Worm (Caenorhabditis elegans) whole organism, L4 larva: ENCODE measurements around the gene C23G10.7.
A peak's percentile ranks its signal among the peaks of the same experiment; 100 is the strongest.

Source experiments
- F10B5.3 ChIP-seq: sonication (generic microtip); optimal IDR thresholded peaks from 2 replicates; lab custom pipeline; 2016; ENCODE audit warnings: mild to moderate bottlenecking, missing genetic modification characterization, missing compliant biosample characterization
- F26F4.8 ChIP-seq: fragments of 200-800 bp; sonication (Bioruptor generic); conservative IDR thresholded peaks from 2 replicates; pipeline ENCODE4 v1.3.6; 2022; ENCODE audit warnings: missing genetic modification characterization, missing compliant biosample characterization
- F37D6.2 ChIP-seq: sonication (generic microtip); optimal IDR thresholded peaks from 2 replicates; lab custom pipeline; 2016; ENCODE audit warnings: mild to moderate bottlenecking, missing genetic modification characterization, missing compliant biosample characterization
- F49E8.2 ChIP-seq: sonication (generic microtip); optimal IDR thresholded peaks from 2 replicates; lab custom pipeline; 2016; ENCODE audit warnings: missing compliant biosample characterization, mild to moderate bottlenecking, missing genetic modification characterization, borderline replicate concordance
- T26A8.4 ChIP-seq: fragments of 200-800 bp; sonication (Bioruptor generic); IDR thresholded peaks from 2 replicates; pipeline ENCODE4 v1.3.6; 2022; ENCODE audit warnings: missing genetic modification characterization, missing compliant biosample characterization
- Y105C5A.15 ChIP-seq: fragments of 200-800 bp; sonication (Bioruptor generic); IDR thresholded peaks from 2 replicates; pipeline ENCODE4 v1.3.6; 2022; ENCODE audit warnings: missing genetic modification characterization, missing compliant biosample characterization
- ama-1 ChIP-seq: fragments of 150-350 bp; optimal IDR thresholded peaks from 2 replicates; lab custom pipeline; 2014; ENCODE audit warnings: inconsistent platforms, mixed read lengths
- arid-1 ChIP-seq: fragments of 200-800 bp; sonication (Bioruptor generic); conservative IDR thresholded peaks from 2 replicates; pipeline ENCODE4 v1.3.6; 2022; ENCODE audit warnings: missing genetic modification reagents, missing genetic modification characterization, missing compliant biosample characterization
- attf-4 ChIP-seq: sonication (generic microtip); optimal IDR thresholded peaks from 3 replicates; lab custom pipeline; 2017; ENCODE audit warnings: missing biosample characterization, missing genetic modification characterization
- ceh-62 ChIP-seq: sonication (generic microtip); optimal IDR thresholded peaks from 2 replicates; lab custom pipeline; 2017; ENCODE audit warnings: missing biosample characterization, missing genetic modification characterization
- cey-2 ChIP-seq: sonication (generic microtip); optimal IDR thresholded peaks from 3 replicates; lab custom pipeline; 2017; ENCODE audit warnings: missing genetic modification characterization, mild to moderate bottlenecking, missing compliant biosample characterization, antibody characterized with exemption, borderline replicate concordance; ENCODE audit not compliant: insufficient read depth
- daf-16 ChIP-seq, 3 experiments: sonication (generic microtip); optimal IDR thresholded peaks; 2 replicates each; lab custom pipeline; 2016 to 2017; ENCODE audit warnings: missing genetic modification characterization in 3 of 3, missing genetic modification reagents in 3 of 3, mild to moderate bottlenecking in 2 of 3, missing compliant biosample characterization in 2 of 3, missing biosample characterization in 1 of 3, moderate library complexity in 1 of 3
- daf-19 ChIP-seq: fragments of 200-800 bp; sonication (Bioruptor generic); conservative IDR thresholded peaks from 2 replicates; pipeline ENCODE4 v1.3.6; 2022; ENCODE audit warnings: missing genetic modification characterization, missing compliant biosample characterization
- egl-43 ChIP-seq: fragments of 200-800 bp; sonication (Bioruptor generic); IDR thresholded peaks from 2 replicates; pipeline ENCODE4 v1.3.6; 2022; ENCODE audit warnings: missing genetic modification reagents, missing genetic modification characterization, missing compliant biosample characterization
- fkh-10 ChIP-seq: fragments of 150-350 bp; optimal IDR thresholded peaks from 2 replicates; lab custom pipeline; 2014; ENCODE audit warnings: missing biosample characterization, missing genetic modification reagents, missing genetic modification characterization
- fos-1 ChIP-seq: fragments of 150-350 bp; optimal IDR thresholded peaks from 2 replicates; lab custom pipeline; 2014; ENCODE audit warnings: missing biosample characterization, missing genetic modification characterization
- lin-1 ChIP-seq: fragments of 200-800 bp; sonication (Bioruptor generic); IDR thresholded peaks from 2 replicates; pipeline ENCODE4 v1.3.6; 2022; ENCODE audit warnings: missing genetic modification reagents, missing genetic modification characterization, missing compliant biosample characterization
- lin-15B ChIP-seq: fragments of 150-350 bp; sonication (generic microtip); optimal IDR thresholded peaks from 3 replicates; lab custom pipeline; 2014; ENCODE audit warnings: missing biosample characterization, missing genetic modification characterization
- lin-29 ChIP-seq: fragments of 200-800 bp; sonication (Bioruptor generic); IDR thresholded peaks from 2 replicates; pipeline ENCODE4 v1.3.6; 2022; ENCODE audit warnings: missing genetic modification reagents, missing genetic modification characterization, missing compliant biosample characterization
- lsy-2 ChIP-seq, 2 experiments: fragments of 150-350 bp in 1 of 2; sonication (generic microtip) in 1 of 2; optimal IDR thresholded peaks; 2 replicates each; lab custom pipeline; 2014 to 2017; ENCODE audit warnings: missing biosample characterization in 2 of 2, missing genetic modification characterization in 2 of 2
- madf-5 ChIP-seq, 2 experiments: fragments of 200-800 bp; sonication (Bioruptor generic); IDR thresholded peaks; 2 replicates each; pipeline ENCODE4 v1.3.6; 2022; ENCODE audit warnings: missing compliant biosample characterization in 2 of 2, missing genetic modification characterization in 2 of 2
- madf-9 ChIP-seq: fragments of 200-800 bp; sonication (Bioruptor generic); conservative IDR thresholded peaks from 2 replicates; pipeline ENCODE4 v1.3.6; 2022; ENCODE audit warnings: missing genetic modification reagents, missing genetic modification characterization, missing compliant biosample characterization
- mes-2 ChIP-seq: sonication (generic microtip); optimal IDR thresholded peaks from 2 replicates; lab custom pipeline; 2016; ENCODE audit warnings: missing genotype, mild to moderate bottlenecking, missing genetic modification characterization, missing compliant biosample characterization; ENCODE audit not compliant: poor library complexity, severe bottlenecking
- mxl-3 ChIP-seq: fragments of 200-800 bp; sonication (Bioruptor generic); optimal IDR thresholded peaks from 2 replicates; lab custom pipeline; 2018; ENCODE audit warnings: mild to moderate bottlenecking, missing genetic modification characterization, missing compliant biosample characterization
- nhr-28 ChIP-seq: fragments of 150-350 bp; optimal IDR thresholded peaks from 2 replicates; lab custom pipeline; 2014; ENCODE audit warnings: missing biosample characterization, missing genetic modification characterization
- nhr-41 ChIP-seq: fragments of 200-800 bp; sonication (Bioruptor generic); IDR thresholded peaks from 2 replicates; pipeline ENCODE4 v1.3.6; 2022; ENCODE audit warnings: missing genetic modification reagents, missing genetic modification characterization, missing compliant biosample characterization
- nhr-42 ChIP-seq: fragments of 200-800 bp; sonication (Bioruptor generic); IDR thresholded peaks from 2 replicates; pipeline ENCODE4 v1.3.6; 2022; ENCODE audit warnings: missing genetic modification characterization, missing compliant biosample characterization
- nhr-76 ChIP-seq: fragments of 150-350 bp; optimal IDR thresholded peaks from 2 replicates; lab custom pipeline; 2014; ENCODE audit warnings: missing biosample characterization, missing genetic modification characterization
- nhr-77 ChIP-seq: fragments of 150-350 bp; optimal IDR thresholded peaks from 2 replicates; lab custom pipeline; 2014; ENCODE audit warnings: missing biosample characterization, missing genetic modification characterization
- pha-4 ChIP-seq, 2 experiments: fragments of 150-350 bp in 1 of 2; fragments of 200-800 bp in 1 of 2; sonication (Bioruptor generic) in 1 of 2; IDR thresholded peaks in 1 of 2; optimal IDR thresholded peaks in 1 of 2; 2 replicates each; pipeline versions ENCODE4 v1.3.6 to Lab custom; 2014 to 2022; ENCODE audit warnings: missing genetic modification characterization in 2 of 2, missing genetic modification reagents in 2 of 2, missing biosample characterization in 1 of 2, missing compliant biosample characterization in 1 of 2
- php-3 ChIP-seq: fragments of 200-800 bp; sonication (Bioruptor generic); IDR thresholded peaks from 2 replicates; pipeline ENCODE4 v1.3.6; 2022; ENCODE audit warnings: missing genetic modification reagents, missing genetic modification characterization, missing compliant biosample characterization
- pqm-1 ChIP-seq: sonication (generic microtip); optimal IDR thresholded peaks from 2 replicates; lab custom pipeline; 2017; ENCODE audit warnings: missing biosample characterization, missing genetic modification characterization
- saeg-2 ChIP-seq: fragments of 200-800 bp; sonication (Bioruptor generic); IDR thresholded peaks from 2 replicates; pipeline ENCODE4 v1.3.6; 2022; ENCODE audit warnings: missing genetic modification reagents, missing genetic modification characterization, missing compliant biosample characterization
- sdz-12 ChIP-seq: fragments of 200-800 bp; sonication (Bioruptor generic); optimal IDR thresholded peaks from 2 replicates; lab custom pipeline; 2018; ENCODE audit warnings: mild to moderate bottlenecking, missing genetic modification characterization, missing compliant biosample characterization
- skn-1 ChIP-seq: fragments of 150-350 bp; optimal IDR thresholded peaks from 2 replicates; lab custom pipeline; 2014; ENCODE audit warnings: missing biosample characterization, missing genetic modification characterization
- snpc-1.2 ChIP-seq: fragments of 200-800 bp; sonication (Bioruptor generic); IDR thresholded peaks from 2 replicates; pipeline ENCODE4 v1.3.6; 2022; ENCODE audit warnings: missing genetic modification reagents, missing genetic modification characterization, missing compliant biosample characterization
- tra-1 ChIP-seq: fragments of 200-800 bp; sonication (Bioruptor generic); IDR thresholded peaks from 2 replicates; pipeline ENCODE4 v1.3.6; 2022; ENCODE audit warnings: missing genetic modification reagents, missing genetic modification characterization, missing compliant biosample characterization
- unc-39 ChIP-seq: sonication (generic microtip); optimal IDR thresholded peaks from 2 replicates; lab custom pipeline; 2017; ENCODE audit warnings: missing biosample characterization, missing genetic modification characterization
- unc-62 ChIP-seq, 3 experiments: fragments of 150-350 bp in 1 of 3; sonication (generic microtip); optimal IDR thresholded peaks in 2 of 3; peaks in 1 of 3; 1 replicate in 1 of 3; 2 replicates in 2 of 3; lab custom pipeline; 2014 to 2017; ENCODE audit warnings: missing biosample characterization in 3 of 3, missing genetic modification characterization in 3 of 3, missing genetic modification reagents in 3 of 3, missing genotype in 1 of 3
- vab-7 ChIP-seq: fragments of 200-800 bp; sonication (Bioruptor generic); IDR thresholded peaks from 2 replicates; pipeline ENCODE4 v1.3.6; 2022; ENCODE audit warnings: missing genetic modification reagents, missing genetic modification characterization, missing compliant biosample characterization

Gene C23G10.7

ce11 chrIII:6198378-6199234 is at the start of gene C23G10.7, which contains the start of gene rpn-2 (continued):
- TF ChIP-seq pha-4 (GFP tag; IDR thresholded peaks at IDR 0.05; lab: Robert Waterston, UW) (no peak), pha-4 (tag; optimal IDR thresholded peaks at IDR 0.05; lab: Kevin White, UChicago) (no peak), unc-62 (GFP tag; optimal IDR thresholded peaks at IDR 0.05 in 1 of 2; lab: Kevin White, UChicago) (no peak), unc-62 (tag; optimal IDR thresholded peaks at IDR 0.05; lab: Kevin White, UChicago) (no peak), nhr-76 (tag; lab: Kevin White, UChicago) (no peak), snpc-1.2 (no peak), ceh-62 (tag; lab: Kevin White, UChicago) (no peak)

ce11 chrIII:6245728-6246127 is 47.5 kb upstream of the C23G10.7 start, which contains the start of gene bcas-2:
Gene bcas-2 (minus strand): TSS chrIII:6245828.
- TF ChIP-seq madf-5 (GFP tag; IDR thresholded peaks at IDR 0.05; lab: Robert Waterston, UW) (no peak), lin-1 (GFP tag; lab: Robert Waterston, UW) (no peak), arid-1 (GFP tag; lab: Robert Waterston, UW) (no peak), egl-43 (GFP tag; lab: Robert Waterston, UW) (no peak), F10B5.3 (tag; lab: Kevin White, UChicago) (no peak), T26A8.4 (no peak)

ce11 chrIII:6240528-6240927 is 42.3 kb upstream of the C23G10.7 start, which contains the start of gene T12A2.3:
Gene T12A2.3 (plus strand): TSS chrIII:6240828.
- TF ChIP-seq madf-5 (GFP tag; IDR thresholded peaks at IDR 0.05; lab: Robert Waterston, UW) (no peak), sdz-12 (no peak)
- TF ChIP-seq, all 104 proteins: peak for 0

DNA sequence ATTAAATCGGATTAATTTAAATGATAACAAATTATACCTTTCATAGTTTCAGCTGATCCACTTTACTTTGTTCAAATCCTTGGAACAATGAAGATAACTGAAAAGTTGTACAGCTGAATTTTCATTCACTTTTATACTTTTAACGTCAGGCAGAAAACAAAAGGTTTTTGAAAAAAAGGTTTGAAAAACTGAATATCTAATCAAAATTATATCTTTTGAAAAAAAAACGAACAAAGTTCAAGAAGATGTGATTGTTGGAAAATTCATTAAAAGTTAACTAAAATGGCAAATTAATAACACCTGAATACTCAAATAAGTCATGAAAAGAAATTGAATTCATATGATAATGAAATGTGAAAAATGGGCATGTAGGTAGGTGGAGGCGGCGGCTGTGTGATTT is 38.4 kb upstream of the C23G10.7 start, which contains the start of gene T12A2.21:
T12A2.21 (minus strand) TSS at position 101 of the 400 bp plus-strand sequence.
- TF ChIP-seq nhr-77 (no peak), F37D6.2 (tag; lab: Kevin White, UChicago) (no peak), tra-1 (GFP tag; lab: Robert Waterston, UW) (no peak), lin-29 (GFP tag; lab: Robert Waterston, UW) (no peak), skn-1 (tag; lab: Kevin White, UChicago) (no peak), cey-2 (tag; lab: Kevin White, UChicago) (no peak)

DNA sequence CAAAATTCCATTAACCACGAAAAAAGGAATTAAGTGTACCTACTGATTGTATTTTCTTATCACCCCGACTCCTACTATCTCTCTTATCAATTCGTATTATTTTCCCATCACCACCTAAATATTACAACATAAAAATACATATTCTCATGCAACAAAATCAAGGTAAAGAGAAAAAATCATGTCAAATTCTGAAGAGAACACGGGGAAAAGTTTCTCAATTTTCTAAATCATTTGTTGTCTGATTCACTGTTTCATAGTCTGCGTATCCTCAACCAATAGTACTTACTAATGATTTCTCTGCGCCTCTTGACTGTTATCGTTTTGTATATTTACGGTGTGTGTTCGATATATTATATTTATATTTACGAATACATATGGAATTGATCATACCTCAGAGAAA is 33.7 kb upstream of the C23G10.7 start:
- no peak for TF ChIP-seq lin-15B (tag; lab: Kevin White, UChicago)
- TF ChIP-seq sdz-12 = no peak
- no peak for TF ChIP-seq attf-4 (tag; lab: Kevin White, UChicago)
- TF ChIP-seq mxl-3 (GFP tag; lab: Kevin White, UChicago) = peak; percentile 51
- peak; percentile 73 for TF ChIP-seq php-3 (GFP tag; lab: Robert Waterston, UW)
- peak; percentile 95 for TF ChIP-seq pqm-1 (tag; lab: Kevin White, UChicago)
- TF ChIP-seq daf-19 (GFP tag; lab: Robert Waterston, UW) = no peak
- no peak for TF ChIP-seq saeg-2 (GFP tag; lab: Robert Waterston, UW)
- TF ChIP-seq nhr-77 = peak; percentile 74
- no peak for TF ChIP-seq mes-2 (tag; lab: Kevin White, UChicago)
- no peak for TF ChIP-seq unc-39 (tag; lab: Kevin White, UChicago)
- no peak for TF ChIP-seq lsy-2 (tag; optimal IDR thresholded peaks at IDR 0.05; lab: Kevin White, UChicago)
- TF ChIP-seq F26F4.8 (GFP tag; lab: Robert Waterston, UW) = no peak
- no peak for TF ChIP-seq nhr-42
- no peak for TF ChIP-seq Y105C5A.15 (GFP tag; lab: Robert Waterston, UW)
- no peak for TF ChIP-seq fkh-10
- peak; percentile 88 for TF ChIP-seq nhr-28 (tag; lab: Kevin White, UChicago)
- TF ChIP-seq daf-16 (GFP tag; optimal IDR thresholded peaks at IDR 0.05; lab: Kevin White, UChicago) = no peak
- TF ChIP-seq daf-16 (tag; optimal IDR thresholded peaks at IDR 0.05; lab: Kevin White, UChicago) = peak; percentile 80
- no peak for TF ChIP-seq ama-1 (lab: Kevin White, UChicago)
- no peak for TF ChIP-seq pha-4 (GFP tag; IDR thresholded peaks at IDR 0.05; lab: Robert Waterston, UW)
- peak; percentile 39 for TF ChIP-seq pha-4 (tag; optimal IDR thresholded peaks at IDR 0.05; lab: Kevin White, UChicago)
- TF ChIP-seq nhr-41 (GFP tag; lab: Robert Waterston, UW) = no peak
- TF ChIP-seq fos-1 (tag; lab: Kevin White, UChicago) = no peak
- TF ChIP-seq madf-9 (GFP tag; lab: Robert Waterston, UW) = no peak
- no peak for TF ChIP-seq vab-7 (GFP tag; lab: Robert Waterston, UW)
- TF ChIP-seq F49E8.2 (tag; lab: Kevin White, UChicago) = no peak
